Fruit fly (Drosophila melanogaster): ENCODE results near the gene CG9132.

DNA sequence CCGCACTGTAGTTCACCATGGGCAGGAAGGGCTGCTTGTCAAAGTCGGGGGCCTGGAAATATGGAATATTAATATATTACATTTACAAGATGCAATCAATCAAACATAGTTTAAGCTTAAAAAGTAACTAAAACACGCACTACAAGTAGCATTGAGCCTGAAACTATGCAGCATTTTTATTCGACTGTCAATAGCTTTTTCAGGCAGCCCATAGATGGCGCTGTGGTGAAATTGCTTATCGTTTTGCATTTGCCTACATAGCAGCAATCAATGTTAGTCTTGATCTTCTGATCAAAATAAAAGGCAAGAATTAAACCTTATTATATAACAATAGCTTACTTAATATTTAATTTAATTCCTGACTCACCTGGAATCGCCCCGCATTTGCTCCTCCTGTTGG is 46.1 kb upstream of the CG9132 start:
- TF ChIP-seq CG3032 (tag; optimal IDR thresholded peaks at IDR 0.05) (no peak), Gug (GFP tag; IDR thresholded peaks at IDR 0.05) (no peak), salr (GFP tag; optimal IDR thresholded peaks at IDR 0.05) (no peak), Hr4 (GFP tag; optimal IDR thresholded peaks at IDR 0.05) (no peak), net (GFP tag; optimal IDR thresholded peaks at IDR 0.05) (no peak), CG8632 (GFP tag; optimal IDR thresholded peaks at IDR 0.05) (no peak), fd85E (GFP tag; optimal IDR thresholded peaks at IDR 0.05) (no peak)

Data from whole organism, prepupa.